In the genomic region with DNA sequence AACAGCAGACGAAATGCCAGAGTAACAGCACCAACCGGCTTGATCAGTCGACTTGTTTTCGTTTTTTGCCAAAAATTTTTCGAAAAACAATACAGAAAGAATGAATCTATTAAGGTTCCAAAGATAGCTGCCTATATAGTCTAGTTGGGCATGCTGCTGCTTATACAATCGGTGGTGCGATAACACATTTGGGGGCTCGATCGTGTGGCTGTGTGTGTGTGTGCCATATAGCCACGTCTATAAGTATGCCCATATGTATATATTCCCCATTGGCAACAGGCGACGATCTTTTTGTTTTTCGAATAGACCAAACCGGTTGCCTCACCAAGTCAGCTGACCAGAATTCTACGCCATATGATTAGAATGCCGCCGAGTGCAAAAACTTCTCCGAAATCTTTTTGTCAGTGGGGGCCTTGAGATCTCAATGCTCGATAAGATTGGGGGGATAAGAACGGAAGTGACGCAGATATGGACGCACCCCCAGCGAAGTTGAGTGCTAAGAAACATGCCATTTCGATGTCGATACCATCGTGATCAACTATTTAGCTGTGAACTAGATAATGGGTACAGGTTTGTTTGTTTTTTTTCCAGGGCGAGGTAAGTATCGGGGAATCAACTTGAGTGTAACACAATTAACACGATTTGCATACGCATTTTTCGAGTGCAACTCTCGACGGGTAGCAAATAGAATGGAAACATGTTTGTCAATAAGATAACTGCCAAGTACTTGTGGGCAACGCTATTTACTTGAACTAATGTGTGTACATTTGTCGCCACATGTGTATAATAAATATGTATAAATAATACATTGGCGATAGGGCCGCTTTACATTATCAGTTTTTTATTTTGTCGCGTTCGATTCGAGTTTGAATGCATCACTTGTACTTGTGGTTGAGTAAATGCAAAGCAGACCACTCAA, we compare ENCODE assay signal across 1 fruit fly cellular context.
A peak's percentile ranks its signal among the peaks of the same experiment; 100 is the strongest.
TF ChIP-seq lines count a peak whose summit lies in the region.

No protein-coding gene starts in this region.

TF ChIP-seq in whole organism, embryonic, 481 proteins besides CTCF, POLR2A, EP300 and RAD21 (continued from another document and continues in another):
- TF ChIP-seq en (GFP tag; optimal IDR thresholded peaks at IDR 0.05; lab: Kevin White, UChicago) = peak; percentile 42
- peak; percentile 70 for TF ChIP-seq CG11696 (GFP tag; IDR thresholded peaks at IDR 0.05; lab: Robert Waterston, UW)
- no peak for TF ChIP-seq Sin3A (optimal IDR thresholded peaks at IDR 0.05; lab: Kevin White, UChicago)
- peak; percentile 75 for TF ChIP-seq Fer3 (tag; optimal IDR thresholded peaks at IDR 0.05; lab: Kevin White, UChicago)
- TF ChIP-seq Aef1 (GFP tag; IDR thresholded peaks at IDR 0.05; lab: Robert Waterston, UW) = no peak
- TF ChIP-seq nerfin-2 (GFP tag; IDR thresholded peaks at IDR 0.05; lab: Robert Waterston, UW; ENCODE audit: partially characterized antibody) = no peak
- peak; percentile 66 for TF ChIP-seq Mes4 (GFP tag; optimal IDR thresholded peaks at IDR 0.05; lab: Kevin White, UChicago)
- TF ChIP-seq gem (tag; optimal IDR thresholded peaks at IDR 0.05; lab: Kevin White, UChicago) = peak; percentile 84
- peak; percentile 3 for TF ChIP-seq ems (GFP tag; optimal IDR thresholded peaks at IDR 0.05; lab: Kevin White, UChicago)
- TF ChIP-seq CG31365 (tag; optimal IDR thresholded peaks at IDR 0.05; lab: Kevin White, UChicago) = peak; percentile 76
- no peak for TF ChIP-seq lov (optimal IDR thresholded peaks at IDR 0.05; lab: Kevin White, UChicago)
- TF ChIP-seq lov (GFP tag; IDR thresholded peaks at IDR 0.05; lab: Robert Waterston, UW) = peak; percentile 93
- TF ChIP-seq CG10321 (GFP tag; IDR thresholded peaks at IDR 0.05; lab: Robert Waterston, UW) = peak; percentile 52; the same call in 1 of the 2 replicates
- no peak for TF ChIP-seq bbx (GFP tag; IDR thresholded peaks at IDR 0.05; lab: Robert Waterston, UW; ENCODE audit: partially characterized antibody)
- TF ChIP-seq tin (GFP tag; optimal IDR thresholded peaks at IDR 0.05; lab: Kevin White, UChicago) = peak; percentile 34
- no peak for TF ChIP-seq sens-2 (GFP tag; IDR thresholded peaks at IDR 0.05; lab: Robert Waterston, UW)
- TF ChIP-seq maf-S (GFP tag; optimal IDR thresholded peaks at IDR 0.05; lab: Kevin White, UChicago) = peak; percentile 40
- peak; percentile 82 for TF ChIP-seq YL-1 (GFP tag; optimal IDR thresholded peaks at IDR 0.05; lab: Kevin White, UChicago)
- peak; percentile 92 for TF ChIP-seq CG17912 (GFP tag; optimal IDR thresholded peaks at IDR 0.05; lab: Kevin White, UChicago)
- peak; percentile 78 for TF ChIP-seq unpg (GFP tag; optimal IDR thresholded peaks at IDR 0.05; lab: Kevin White, UChicago)
- peak; percentile 59 for TF ChIP-seq TFAM (GFP tag; optimal IDR thresholded peaks at IDR 0.05; lab: Kevin White, UChicago)
- TF ChIP-seq chm (GFP tag; IDR thresholded peaks at IDR 0.05; lab: Robert Waterston, UW) = peak; percentile 86; the same call in 1 of the 2 replicates
- TF ChIP-seq CG4424 (GFP tag; optimal IDR thresholded peaks at IDR 0.05; lab: Kevin White, UChicago) = peak; percentile 74
- TF ChIP-seq toy (GFP tag; IDR thresholded peaks at IDR 0.05; lab: Robert Waterston, UW) = peak; percentile 47; the same call in 1 of the 2 replicates
- peak; percentile 67 for TF ChIP-seq tio (GFP tag; optimal IDR thresholded peaks at IDR 0.05; lab: Kevin White, UChicago)
- TF ChIP-seq CG12104 (GFP tag; optimal IDR thresholded peaks at IDR 0.05; lab: Kevin White, UChicago) = peak; percentile 76
- peak; percentile 85 for TF ChIP-seq ranshi (GFP tag; IDR thresholded peaks at IDR 0.05; lab: Robert Waterston, UW)
- TF ChIP-seq jing (GFP tag; optimal IDR thresholded peaks at IDR 0.05; lab: Kevin White, UChicago) = peak; percentile 22
- TF ChIP-seq B-H1 (GFP tag; IDR thresholded peaks at IDR 0.05; lab: Robert Waterston, UW) = peak; percentile 63; the same call in 2 of the 3 replicates
- TF ChIP-seq HLHmδ (GFP tag; optimal IDR thresholded peaks at IDR 0.05; lab: Kevin White, UChicago) = peak; percentile 89
- TF ChIP-seq ham (GFP tag; IDR thresholded peaks at IDR 0.05; lab: Robert Waterston, UW) = no peak
- no peak for TF ChIP-seq Dip2 (GFP tag; IDR thresholded peaks at IDR 0.05; lab: Robert Waterston, UW)
- no peak for TF ChIP-seq Oaz (GFP tag; IDR thresholded peaks at IDR 0.05; lab: Robert Waterston, UW)
- no peak for TF ChIP-seq ttk (GFP tag; IDR thresholded peaks at IDR 0.05; lab: Robert Waterston, UW)
- TF ChIP-seq Poxn (GFP tag; IDR thresholded peaks at IDR 0.05; lab: Robert Waterston, UW) = no peak
- TF ChIP-seq CG18476 (GFP tag; optimal IDR thresholded peaks at IDR 0.05; lab: Kevin White, UChicago) = peak; percentile 85
- TF ChIP-seq cwo (GFP tag; optimal IDR thresholded peaks at IDR 0.05; lab: Kevin White, UChicago) = peak; percentile 40
- TF ChIP-seq sqz (GFP tag; optimal IDR thresholded peaks at IDR 0.05; lab: Kevin White, UChicago) = peak; percentile 71
- peak; percentile 65 for TF ChIP-seq CG43689 (GFP tag; IDR thresholded peaks at IDR 0.05; lab: Robert Waterston, UW)
- TF ChIP-seq fd102C (GFP tag; optimal IDR thresholded peaks at IDR 0.05; lab: Kevin White, UChicago) = peak; percentile 88
- peak; percentile 70 for TF ChIP-seq Nf-YB (GFP tag; optimal IDR thresholded peaks at IDR 0.05; lab: Kevin White, UChicago)
- TF ChIP-seq gcm2 (GFP tag; optimal IDR thresholded peaks at IDR 0.05; lab: Kevin White, UChicago) = peak; percentile 28
- TF ChIP-seq CG12299 (tag; optimal IDR thresholded peaks at IDR 0.05; lab: Kevin White, UChicago) = peak; percentile 89
- peak; percentile 82 for TF ChIP-seq CG6254 (GFP tag; optimal IDR thresholded peaks at IDR 0.05; lab: Kevin White, UChicago)
- TF ChIP-seq dmrt99B (tag; optimal IDR thresholded peaks at IDR 0.05; lab: Kevin White, UChicago) = peak; percentile 78
- TF ChIP-seq CG17568 (GFP tag; optimal IDR thresholded peaks at IDR 0.05; lab: Kevin White, UChicago) = peak; percentile 94
- TF ChIP-seq CG11695 (GFP tag; IDR thresholded peaks at IDR 0.05; lab: Robert Waterston, UW) = peak; percentile 85
- TF ChIP-seq Doc3 (GFP tag; IDR thresholded peaks at IDR 0.05; lab: Robert Waterston, UW; ENCODE audit: partially characterized antibody) = no peak
- TF ChIP-seq CG13894 (tag; optimal IDR thresholded peaks at IDR 0.05; lab: Kevin White, UChicago) = peak; percentile 99
- peak; percentile 84 for TF ChIP-seq CG11723 (GFP tag; optimal IDR thresholded peaks at IDR 0.05; lab: Kevin White, UChicago)
- TF ChIP-seq emc (GFP tag; optimal IDR thresholded peaks at IDR 0.05; lab: Kevin White, UChicago) = no peak
- TF ChIP-seq dysf (GFP tag; IDR thresholded peaks at IDR 0.05; lab: Robert Waterston, UW) = peak; percentile 41; the same call in 1 of the 3 replicates
- TF ChIP-seq Mad (GFP tag; optimal IDR thresholded peaks at IDR 0.05; lab: Kevin White, UChicago) = peak; percentile 59
- TF ChIP-seq al (GFP tag; IDR thresholded peaks at IDR 0.05; lab: Robert Waterston, UW) = no peak; the same call in 1 of the 2 replicates
- TF ChIP-seq ATbp (GFP tag; optimal IDR thresholded peaks at IDR 0.05; lab: Kevin White, UChicago) = peak; percentile 98
- TF ChIP-seq Ada2b (GFP tag; IDR thresholded peaks at IDR 0.05; lab: Robert Waterston, UW) = no peak
- peak; percentile 76 for TF ChIP-seq CG6854 (GFP tag; optimal IDR thresholded peaks at IDR 0.05; lab: Kevin White, UChicago)
- TF ChIP-seq CG18619 (GFP tag; optimal IDR thresholded peaks at IDR 0.05; lab: Kevin White, UChicago) = peak; percentile 88
- TF ChIP-seq BEAF-32 (GFP tag; optimal IDR thresholded peaks at IDR 0.05; lab: Kevin White, UChicago) = no peak
- TF ChIP-seq Dip3 (GFP tag; optimal IDR thresholded peaks at IDR 0.05; lab: Kevin White, UChicago) = no peak
- peak; percentile 20 for TF ChIP-seq Chrac-16 (GFP tag; optimal IDR thresholded peaks at IDR 0.05; lab: Kevin White, UChicago)
- TF ChIP-seq CG17385 (GFP tag; optimal IDR thresholded peaks at IDR 0.05; lab: Kevin White, UChicago) = peak; percentile 79
- no peak for TF ChIP-seq ro (GFP tag; IDR thresholded peaks at IDR 0.05; lab: Robert Waterston, UW)
- TF ChIP-seq onecut (GFP tag; IDR thresholded peaks at IDR 0.05; lab: Robert Waterston, UW) = peak; percentile 84
- peak; percentile 47 for TF ChIP-seq pum (GFP tag; optimal IDR thresholded peaks at IDR 0.05; lab: Kevin White, UChicago)
- TF ChIP-seq CoRest (tag; optimal IDR thresholded peaks at IDR 0.05; lab: Kevin White, UChicago) = peak; percentile 74
- peak; percentile 87 for TF ChIP-seq CG7745 (tag; optimal IDR thresholded peaks at IDR 0.05; lab: Kevin White, UChicago)
- peak; percentile 46 for TF ChIP-seq CG16863 (GFP tag; optimal IDR thresholded peaks at IDR 0.05; lab: Kevin White, UChicago)
- TF ChIP-seq Xbp1 (GFP tag; optimal IDR thresholded peaks at IDR 0.05; lab: Kevin White, UChicago) = no peak
- TF ChIP-seq BtbVII (GFP tag; optimal IDR thresholded peaks at IDR 0.05; lab: Kevin White, UChicago) = peak; percentile 72
- TF ChIP-seq CG6791 (GFP tag; IDR thresholded peaks at IDR 0.05; lab: Robert Waterston, UW; ENCODE audit: partially characterized antibody) = no peak
- peak; percentile 98 for TF ChIP-seq kni (GFP tag; optimal IDR thresholded peaks at IDR 0.05; lab: Kevin White, UChicago)
- peak; percentile 71 for TF ChIP-seq rib (GFP tag; IDR thresholded peaks at IDR 0.05; lab: Robert Waterston, UW)
- TF ChIP-seq Side (GFP tag; optimal IDR thresholded peaks at IDR 0.05; lab: Kevin White, UChicago) = peak; percentile 72
- TF ChIP-seq Nf-YC (tag; optimal IDR thresholded peaks at IDR 0.05; lab: Kevin White, UChicago) = peak; percentile 40
- peak; percentile 86 for TF ChIP-seq CG7556 (GFP tag; optimal IDR thresholded peaks at IDR 0.05; lab: Kevin White, UChicago)
- TF ChIP-seq ken (GFP tag; IDR thresholded peaks at IDR 0.05; lab: Robert Waterston, UW) = peak; percentile 37; the same call in 1 of the 3 replicates
- TF ChIP-seq HHEX (GFP tag; optimal IDR thresholded peaks at IDR 0.05; lab: Kevin White, UChicago) = peak; percentile 88
- TF ChIP-seq CkIIα-i1 (GFP tag; IDR thresholded peaks at IDR 0.05; lab: Robert Waterston, UW) = peak; percentile 35; the same call in 1 of the 2 replicates
- peak; percentile 60 for TF ChIP-seq sd (tag; optimal IDR thresholded peaks at IDR 0.05; lab: Kevin White, UChicago)
- no peak for TF ChIP-seq CG9609 (GFP tag; optimal IDR thresholded peaks at IDR 0.05; lab: Kevin White, UChicago)
- TF ChIP-seq CG10654 (GFP tag; optimal IDR thresholded peaks at IDR 0.05; lab: Kevin White, UChicago) = peak; percentile 76
- peak in 1 of 2 experiments; percentile 2 for TF ChIP-seq crp (GFP tag; optimal IDR thresholded peaks at IDR 0.05; lab: Kevin White, UChicago)
- TF ChIP-seq CG17361 (GFP tag; IDR thresholded peaks at IDR 0.05; lab: Robert Waterston, UW) = peak; percentile 61; the same call in 1 of the 3 replicates
- TF ChIP-seq CG10543 (GFP tag; optimal IDR thresholded peaks at IDR 0.05; lab: Kevin White, UChicago) = peak; percentile 90
- TF ChIP-seq run (tag; optimal IDR thresholded peaks at IDR 0.05; lab: Kevin White, UChicago) = peak; percentile 71
- TF ChIP-seq Nf-YA (GFP tag; IDR thresholded peaks at IDR 0.05; lab: Robert Waterston, UW) = peak; percentile 63; the same call in 1 of the 2 replicates
- TF ChIP-seq Myb (GFP tag; optimal IDR thresholded peaks at IDR 0.05; lab: Kevin White, UChicago) = no peak
- peak; percentile 86; the same call in 2 of the 3 replicates for TF ChIP-seq CG3726 (GFP tag; IDR thresholded peaks at IDR 0.05; lab: Robert Waterston, UW)
- peak; percentile 86 for TF ChIP-seq CG5180 (GFP tag; optimal IDR thresholded peaks at IDR 0.05; lab: Kevin White, UChicago)
- TF ChIP-seq pb (GFP tag; optimal IDR thresholded peaks at IDR 0.05; lab: Kevin White, UChicago) = no peak
- TF ChIP-seq H15 (GFP tag; IDR thresholded peaks at IDR 0.05; lab: Robert Waterston, UW) = peak; percentile 66
- TF ChIP-seq dati (GFP tag; IDR thresholded peaks at IDR 0.05; lab: Robert Waterston, UW) = no peak
- no peak for TF ChIP-seq CG31224 (GFP tag; IDR thresholded peaks at IDR 0.05; lab: Robert Waterston, UW)
- TF ChIP-seq her (GFP tag; optimal IDR thresholded peaks at IDR 0.05; lab: Kevin White, UChicago) = peak; percentile 20
- TF ChIP-seq chn (GFP tag; optimal IDR thresholded peaks at IDR 0.05; lab: Kevin White, UChicago) = peak; percentile 47
- TF ChIP-seq sens (GFP tag; lab: Kevin White, UChicago) = peak; percentile 98
- TF ChIP-seq ewg (GFP tag; optimal IDR thresholded peaks at IDR 0.05; lab: Kevin White, UChicago) = peak; percentile 73
- TF ChIP-seq MBD-R2 (GFP tag; IDR thresholded peaks at IDR 0.05; lab: Robert Waterston, UW) = peak; percentile 40; the same call in 1 of the 2 replicates
- no peak for TF ChIP-seq jigr1 (GFP tag; IDR thresholded peaks at IDR 0.05; lab: Robert Waterston, UW)
- peak; percentile 86 for TF ChIP-seq CG9727 (GFP tag; optimal IDR thresholded peaks at IDR 0.05; lab: Kevin White, UChicago)
- 0 out of 3 replicates have a peak, but pooled peaks have one; percentile 21 for TF ChIP-seq CG34224 (GFP tag; IDR thresholded peaks at IDR 0.05; lab: Robert Waterston, UW; ENCODE audit: partially characterized antibody)
- peak; percentile 90 for TF ChIP-seq CG12071 (GFP tag; optimal IDR thresholded peaks at IDR 0.05; lab: Kevin White, UChicago)
- peak; percentile 97 for TF ChIP-seq Asciz (GFP tag; optimal IDR thresholded peaks at IDR 0.05; lab: Kevin White, UChicago)
- peak; percentile 49 to 80 for TF ChIP-seq chif (GFP tag; optimal IDR thresholded peaks at IDR 0.05; lab: Kevin White, UChicago)
- TF ChIP-seq CG11504 (tag; optimal IDR thresholded peaks at IDR 0.05; lab: Kevin White, UChicago) = peak; percentile 77
- no peak for TF ChIP-seq Scr (GFP tag; IDR thresholded peaks at IDR 0.05; lab: Robert Waterston, UW; ENCODE audit: partially characterized antibody)
- 0 out of 2 replicates have a peak, but pooled peaks have one; percentile 7 for TF ChIP-seq gt (GFP tag; IDR thresholded peaks at IDR 0.05; lab: Robert Waterston, UW)
- TF ChIP-seq chinmo (GFP tag; IDR thresholded peaks at IDR 0.05; lab: Robert Waterston, UW; ENCODE audit: partially characterized antibody) = peak; percentile 87; the same call in 3 of the 4 replicates
- TF ChIP-seq CG6813 (GFP tag; optimal IDR thresholded peaks at IDR 0.05; lab: Kevin White, UChicago) = peak; percentile 95
- TF ChIP-seq CG17802 (tag; optimal IDR thresholded peaks at IDR 0.05; lab: Kevin White, UChicago) = peak; percentile 34
- peak; percentile 36 for TF ChIP-seq bigmax (GFP tag; optimal IDR thresholded peaks at IDR 0.05; lab: Kevin White, UChicago)
- peak in 1 of 3 experiments; percentile 82 for TF ChIP-seq lola (GFP tag; optimal IDR thresholded peaks at IDR 0.05; lab: Kevin White, UChicago)
- TF ChIP-seq org-1 (GFP tag; optimal IDR thresholded peaks at IDR 0.05; lab: Kevin White, UChicago) = peak; percentile 88
- TF ChIP-seq sna (GFP tag; IDR thresholded peaks at IDR 0.05; lab: Robert Waterston, UW; ENCODE audit: partially characterized antibody) = no peak
- no peak for TF ChIP-seq CG6272 (GFP tag; IDR thresholded peaks at IDR 0.05; lab: Robert Waterston, UW)
- TF ChIP-seq CG5245 (GFP tag; optimal IDR thresholded peaks at IDR 0.05; lab: Kevin White, UChicago) = peak; percentile 63
